Fruit fly (Drosophila melanogaster) whole organism, embryonic: ENCODE measurements around the gene CG12438.

Experiments used
- CG3281 ChIP-seq: fragments of 200-800 bp; sonication (Bioruptor generic); optimal IDR thresholded peaks from 3 replicates; lab custom pipeline; 2017; ENCODE audit warnings: missing biosample characterization, mild to moderate bottlenecking, missing genetic modification characterization
- CG8089 ChIP-seq: fragments of 200-800 bp; sonication (Bioruptor generic); optimal IDR thresholded peaks from 3 replicates; lab custom pipeline; 2016; ENCODE audit warnings: missing biosample characterization, missing genetic modification characterization
- CG8478 ChIP-seq: fragments of >200 bp; optimal IDR thresholded peaks from 2 replicates; lab custom pipeline; 2018
- bab2 ChIP-seq: fragments of 200-800 bp; sonication (Bioruptor generic); optimal IDR thresholded peaks from 2 replicates; lab custom pipeline; 2016; ENCODE audit warnings: missing biosample characterization, missing genetic modification characterization
- fd102C ChIP-seq: fragments of 200-800 bp; sonication (Bioruptor generic); optimal IDR thresholded peaks from 2 replicates; lab custom pipeline; 2018; ENCODE audit warnings: missing biosample characterization, mild to moderate bottlenecking, missing genetic modification characterization, moderate library complexity
- rib ChIP-seq: fragments of 200-800 bp; sonication (Bioruptor generic); IDR thresholded peaks from 2 replicates; pipeline ENCODE4 v1.3.6; 2022; ENCODE audit warnings: missing biosample characterization, missing genetic modification characterization

DNA sequence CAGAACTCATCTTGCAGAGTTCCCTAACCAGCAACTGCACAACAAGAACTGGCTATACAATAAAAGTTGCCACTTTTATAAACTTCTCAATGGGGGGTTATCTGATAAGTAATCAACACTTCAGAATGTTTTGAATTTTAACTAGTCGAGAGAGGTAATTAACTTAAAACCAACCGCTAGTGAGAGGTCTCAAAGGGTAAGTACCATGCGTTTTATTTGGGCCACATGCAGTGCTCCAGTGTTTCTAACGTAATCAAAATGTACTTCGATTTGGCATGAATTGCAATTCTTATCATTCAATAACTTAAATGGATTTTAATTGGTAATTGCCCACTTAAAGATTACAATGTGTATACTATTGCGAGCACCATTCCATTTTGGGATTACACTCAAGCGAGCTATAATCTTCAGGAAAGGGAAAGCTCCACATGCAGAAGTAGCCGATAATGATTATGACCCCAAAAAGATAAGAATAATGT is 16.6 kb downstream of the CG12438 start, which contains the start of gene LManIII:
- TF ChIP-seq bab2 (no peak), CG8089 (no peak), rib (GFP tag; lab: Robert Waterston, UW) (no peak), fd102C (GFP tag; lab: Kevin White, UChicago) (no peak), CG8478 (lab: Kevin White, UChicago) (no peak), CG3281 (GFP tag; lab: Kevin White, UChicago) (no peak)
